Fruit fly (Drosophila melanogaster) whole organism, embryonic: ENCODE results near the gene Sap30.

Experiments
- Abd-B ChIP-seq: fragments of 200-800 bp; sonication (Bioruptor generic); optimal IDR thresholded peaks from 2 replicates; lab custom pipeline; 2018; ENCODE audit warnings: missing biosample characterization, mild to moderate bottlenecking, missing genetic modification characterization, moderate library complexity
- B-H2 ChIP-seq: fragments of 200-800 bp; sonication (Bioruptor generic); optimal IDR thresholded peaks from 2 replicates; lab custom pipeline; 2018; ENCODE audit warnings: missing biosample characterization, mild to moderate bottlenecking, missing genetic modification characterization
- CG10209 ChIP-seq: fragments of 200-800 bp; sonication (Bioruptor generic); optimal IDR thresholded peaks from 3 replicates; lab custom pipeline; 2017; ENCODE audit warnings: missing biosample characterization, mild to moderate bottlenecking, missing genetic modification characterization, missing genetic modification reagents
- CG11093 ChIP-seq: fragments of 200-800 bp; sonication (Bioruptor generic); IDR thresholded peaks from 3 replicates; pipeline ENCODE4 v1.3.6; 2022; ENCODE audit warnings: missing biosample characterization, missing genetic modification characterization
- CG1233 ChIP-seq: fragments of 200-800 bp; sonication (Bioruptor generic); optimal IDR thresholded peaks from 4 replicates; lab custom pipeline; 2018; ENCODE audit warnings: missing biosample characterization, mild to moderate bottlenecking, missing genetic modification characterization
- CG13287 ChIP-seq: fragments of 200-800 bp; sonication (Bioruptor generic); IDR thresholded peaks from 2 replicates; pipeline ENCODE4 v1.3.6; 2022; ENCODE audit warnings: missing biosample characterization, missing genetic modification characterization; ENCODE audit not compliant: partially characterized antibody
- CG1529 ChIP-seq: fragments of 200-800 bp; sonication (Bioruptor generic); optimal IDR thresholded peaks from 3 replicates; lab custom pipeline; 2018; ENCODE audit warnings: missing biosample characterization, missing genetic modification characterization
- CG1832 ChIP-seq: fragments of 200-800 bp; sonication (Bioruptor generic); optimal IDR thresholded peaks from 2 replicates; lab custom pipeline; 2017; ENCODE audit warnings: missing biosample characterization, mild to moderate bottlenecking, missing genetic modification characterization, inconsistent platforms
- CG2120 ChIP-seq: fragments of 200-800 bp; sonication (Bioruptor generic); optimal IDR thresholded peaks from 3 replicates; lab custom pipeline; 2016; ENCODE audit warnings: missing biosample characterization, missing genetic modification characterization
- CG2678 ChIP-seq: fragments of 200-800 bp; sonication (Bioruptor generic); optimal IDR thresholded peaks from 3 replicates; lab custom pipeline; 2019; ENCODE audit warnings: missing biosample characterization, mild to moderate bottlenecking, missing genetic modification characterization, moderate library complexity
- CG31441 ChIP-seq: fragments of 200-800 bp; sonication (Bioruptor generic); IDR thresholded peaks from 2 replicates; pipeline ENCODE4 v1.3.6; 2022; ENCODE audit warnings: missing biosample characterization, missing genetic modification characterization
- CG34376 ChIP-seq: fragments of 200-800 bp; sonication (Bioruptor generic); optimal IDR thresholded peaks from 2 replicates; lab custom pipeline; 2018; ENCODE audit warnings: missing biosample characterization, mild to moderate bottlenecking, missing genetic modification characterization
- CG5953 ChIP-seq: fragments of 200-800 bp; sonication (Bioruptor generic); IDR thresholded peaks from 2 replicates; pipeline ENCODE4 v1.3.6; 2022; ENCODE audit warnings: missing biosample characterization, missing genetic modification characterization
- CG7556 ChIP-seq: fragments of 200-800 bp; sonication (Bioruptor generic); optimal IDR thresholded peaks from 2 replicates; lab custom pipeline; 2017; ENCODE audit warnings: missing biosample characterization, mild to moderate bottlenecking, missing genetic modification characterization
- CG7839 ChIP-seq: fragments of 200-800 bp; sonication (Bioruptor generic); optimal IDR thresholded peaks from 3 replicates; lab custom pipeline; 2018; ENCODE audit warnings: missing biosample characterization, mild to moderate bottlenecking, missing genetic modification characterization, moderate library complexity
- Dad ChIP-seq: fragments of 200-800 bp; sonication (Bioruptor generic); optimal IDR thresholded peaks from 3 replicates; lab custom pipeline; 2016; ENCODE audit warnings: missing biosample characterization, missing genetic modification characterization
- Drgx ChIP-seq: fragments of 200-800 bp; sonication (Bioruptor generic); IDR thresholded peaks from 2 replicates; pipeline ENCODE4 v1.3.6; 2022; ENCODE audit warnings: missing biosample characterization, missing genetic modification characterization
- Eip74EF ChIP-seq, 2 experiments: fragments of 200-800 bp in 1 of 2; fragments of >200 bp in 1 of 2; sonication (Bioruptor generic) in 1 of 2; optimal IDR thresholded peaks; 2 replicates each; lab custom pipeline; 2017 to 2019; ENCODE audit warnings: missing biosample characterization in 2 of 2, missing genetic modification characterization in 2 of 2, mild to moderate bottlenecking in 1 of 2, moderate library complexity in 1 of 2
- Ets65A ChIP-seq: fragments of 200-800 bp; sonication (Bioruptor generic); peaks from one replicate; lab custom pipeline; 2016; ENCODE audit warnings: missing biosample characterization, missing genetic modification characterization
- Fer1 ChIP-seq: fragments of 200-800 bp; sonication (Bioruptor generic); optimal IDR thresholded peaks from 2 replicates; lab custom pipeline; 2017; ENCODE audit warnings: missing biosample characterization, mild to moderate bottlenecking, missing genetic modification characterization
- HLH54F ChIP-seq: fragments of 200-800 bp; sonication (Bioruptor generic); optimal IDR thresholded peaks from 3 replicates; lab custom pipeline; 2016; ENCODE audit warnings: missing biosample characterization, missing genetic modification characterization
- PHDP ChIP-seq: fragments of 200-800 bp; sonication (Bioruptor generic); optimal IDR thresholded peaks from 3 replicates; lab custom pipeline; 2018; ENCODE audit warnings: missing biosample characterization, mild to moderate bottlenecking, missing genetic modification characterization, moderate library complexity
- Sox102F ChIP-seq: fragments of 200-800 bp; sonication (Bioruptor generic); optimal IDR thresholded peaks from 2 replicates; lab custom pipeline; 2018; ENCODE audit warnings: missing biosample characterization, mild to moderate bottlenecking, missing genetic modification characterization, moderate library complexity
- Tbp ChIP-seq: fragments of >200 bp; optimal IDR thresholded peaks from 2 replicates; lab custom pipeline; 2018; ENCODE audit warnings: missing biosample characterization, missing genetic modification characterization
- ap ChIP-seq: fragments of 200-800 bp; sonication (Bioruptor generic); IDR thresholded peaks from 2 replicates; pipeline ENCODE4 v1.3.6; 2022; ENCODE audit warnings: missing biosample characterization, missing genetic modification characterization
- bsh ChIP-seq, 2 experiments: fragments of 200-800 bp; sonication (Bioruptor generic); optimal IDR thresholded peaks; 2 replicates each; lab custom pipeline; 2017 to 2018; ENCODE audit warnings: mild to moderate bottlenecking in 2 of 2, missing biosample characterization in 2 of 2, missing genetic modification characterization in 2 of 2, moderate library complexity in 1 of 2
- chinmo ChIP-seq: fragments of 200-800 bp; sonication (Bioruptor generic); IDR thresholded peaks from 4 replicates; pipeline ENCODE4 v1.3.6; 2022; ENCODE audit warnings: missing biosample characterization, missing genetic modification characterization; ENCODE audit not compliant: partially characterized antibody
- chm ChIP-seq: fragments of 200-800 bp; sonication (Bioruptor generic); IDR thresholded peaks from 2 replicates; pipeline ENCODE4 v1.3.6; 2022; ENCODE audit warnings: missing biosample characterization, missing genetic modification characterization
- dmrt99B ChIP-seq: fragments of 200-800 bp; sonication (Bioruptor generic); optimal IDR thresholded peaks from 2 replicates; lab custom pipeline; 2018; ENCODE audit warnings: missing biosample characterization, mild to moderate bottlenecking, missing genetic modification characterization, moderate library complexity
- fd64A ChIP-seq: fragments of 200-800 bp; sonication (Bioruptor generic); optimal IDR thresholded peaks from 3 replicates; lab custom pipeline; 2018; ENCODE audit warnings: missing biosample characterization, mild to moderate bottlenecking, missing genetic modification characterization
- fd96Cb ChIP-seq: fragments of 200-800 bp; sonication (Bioruptor generic); optimal IDR thresholded peaks from 2 replicates; lab custom pipeline; 2018; ENCODE audit warnings: missing biosample characterization, mild to moderate bottlenecking, missing genetic modification characterization, moderate library complexity
- ham ChIP-seq: fragments of 200-800 bp; sonication (Bioruptor generic); IDR thresholded peaks from 2 replicates; pipeline ENCODE4 v1.3.6; 2022; ENCODE audit warnings: missing biosample characterization, missing genetic modification characterization
- hkb ChIP-seq, 2 experiments: fragments of 200-800 bp in 1 of 2; fragments of >200 bp in 1 of 2; sonication (Bioruptor generic) in 1 of 2; IDR thresholded peaks in 1 of 2; optimal IDR thresholded peaks in 1 of 2; 2 replicates each; pipeline versions ENCODE4 v1.3.6 to Lab custom; 2017 to 2022; ENCODE audit warnings: missing biosample characterization in 1 of 2, missing genetic modification characterization in 1 of 2
- lab ChIP-seq: fragments of 200-800 bp; sonication (Bioruptor generic); optimal IDR thresholded peaks from 3 replicates; lab custom pipeline; 2017; ENCODE audit warnings: missing biosample characterization, missing genetic modification characterization, mild to moderate bottlenecking, moderate library complexity, missing genetic modification reagents
- maf-S ChIP-seq: fragments of 200-800 bp; sonication (Bioruptor generic); optimal IDR thresholded peaks from 2 replicates; lab custom pipeline; 2016; ENCODE audit warnings: missing biosample characterization, missing genetic modification characterization
- mld ChIP-seq: fragments of 200-800 bp; sonication (Bioruptor generic); IDR thresholded peaks from 3 replicates; pipeline ENCODE4 v1.3.6; 2022; ENCODE audit warnings: missing biosample characterization, missing genetic modification characterization; ENCODE audit not compliant: partially characterized antibody
- pnt ChIP-seq: fragments of 200-800 bp; sonication (Bioruptor generic); optimal IDR thresholded peaks from 3 replicates; lab custom pipeline; 2016; ENCODE audit warnings: missing biosample characterization, missing genetic modification characterization
- psq ChIP-seq: fragments of 200-800 bp; sonication (Bioruptor generic); optimal IDR thresholded peaks from 2 replicates; lab custom pipeline; 2017; ENCODE audit warnings: missing biosample characterization, missing genetic modification characterization
- row ChIP-seq: fragments of 200-800 bp; sonication (Bioruptor generic); IDR thresholded peaks from 3 replicates; pipeline ENCODE4 v1.3.6; 2022; ENCODE audit warnings: missing biosample characterization, missing genetic modification characterization
- sd ChIP-seq: fragments of 200-800 bp; sonication (Bioruptor generic); optimal IDR thresholded peaks from 3 replicates; lab custom pipeline; 2018; ENCODE audit warnings: missing biosample characterization, mild to moderate bottlenecking, missing genetic modification characterization, moderate library complexity
- sens ChIP-seq: fragments of 200-800 bp; sonication (Bioruptor generic); peaks from one replicate; lab custom pipeline; 2016; ENCODE audit warnings: missing biosample characterization, missing genetic modification characterization
- tgo ChIP-seq: fragments of 200-800 bp; sonication (Bioruptor generic); IDR thresholded peaks from 3 replicates; pipeline ENCODE4 v1.3.6; 2022; ENCODE audit warnings: missing biosample characterization, missing genetic modification characterization
- tin ChIP-seq: fragments of 200-800 bp; sonication (Bioruptor generic); optimal IDR thresholded peaks from 3 replicates; lab custom pipeline; 2016; ENCODE audit warnings: missing biosample characterization, missing genetic modification characterization
- tio ChIP-seq: fragments of 200-800 bp; sonication (Bioruptor generic); optimal IDR thresholded peaks from 2 replicates; lab custom pipeline; 2017; ENCODE audit warnings: missing biosample characterization, missing genetic modification characterization, inconsistent platforms
- toy ChIP-seq: fragments of 200-800 bp; sonication (Bioruptor generic); IDR thresholded peaks from 2 replicates; pipeline ENCODE4 v1.3.6; 2022; ENCODE audit warnings: missing biosample characterization, missing genetic modification characterization
- trh ChIP-seq: fragments of 200-800 bp; sonication (Bioruptor generic); optimal IDR thresholded peaks from 2 replicates; lab custom pipeline; 2016; ENCODE audit warnings: missing biosample characterization, missing genetic modification characterization
- vvl ChIP-seq: fragments of 200-800 bp; sonication (Bioruptor generic); IDR thresholded peaks from 2 replicates; pipeline ENCODE4 v1.3.6; 2022; ENCODE audit warnings: missing biosample characterization, missing genetic modification characterization

Gene Sap30

dm6 chrX:16822080-16822479 is 35.0 kb downstream of the Sap30 start (continued):
- TF ChIP-seq fd96Cb (tag; lab: Kevin White, UChicago), result peak; percentile 53
- no peak for TF ChIP-seq mld (GFP tag; lab: Robert Waterston, UW)
- no peak for TF ChIP-seq CG1832 (GFP tag; lab: Kevin White, UChicago)
- TF ChIP-seq psq (GFP tag; lab: Kevin White, UChicago), result no peak

dm6 chrX:16829439-16830028 is 42.5 kb downstream of the Sap30 start:
- TF ChIP-seq vvl (GFP tag; lab: Robert Waterston, UW) (peak; percentile 53), fd64A (GFP tag; lab: Kevin White, UChicago) (no peak), CG10209 (GFP tag; lab: Kevin White, UChicago) (no peak), lab (peak; percentile 23), psq (GFP tag; lab: Kevin White, UChicago) (no peak), CG2678 (tag; lab: Kevin White, UChicago) (peak; percentile 44), Drgx (GFP tag; lab: Robert Waterston, UW) (peak; percentile 13; the same call in 1 of the 2 replicates), CG31441 (0 out of 2 replicates have a peak, but pooled peaks have one; percentile 27), CG7556 (GFP tag; lab: Kevin White, UChicago) (peak; percentile 4), tgo (GFP tag; lab: Robert Waterston, UW) (no peak), bsh (GFP tag; optimal IDR thresholded peaks at IDR 0.05; lab: Kevin White, UChicago) (peak in 1 of 2 experiments; percentile 12), toy (GFP tag; lab: Robert Waterston, UW) (no peak), Fer1 (peak; percentile 19), Ets65A (peak; percentile 31), tio (GFP tag; lab: Kevin White, UChicago) (no peak), trh (GFP tag; lab: Kevin White, UChicago) (no peak), row (GFP tag; lab: Robert Waterston, UW) (peak; percentile 31; the same call in 1 of the 3 replicates), sens (GFP tag; lab: Kevin White, UChicago) (peak; percentile 42), pnt (GFP tag; lab: Kevin White, UChicago) (no peak), CG34376 (GFP tag; lab: Kevin White, UChicago) (peak; percentile 44), tin (GFP tag; lab: Kevin White, UChicago) (no peak), Eip74EF (GFP tag; optimal IDR thresholded peaks at IDR 0.05; lab: Kevin White, UChicago) (no peak), sd (tag; lab: Kevin White, UChicago) (peak; percentile 5), Dad (no peak), ham (GFP tag; lab: Robert Waterston, UW) (no peak), hkb (optimal IDR thresholded peaks at IDR 0.05; lab: Kevin White, UChicago) (no peak), hkb (GFP tag; IDR thresholded peaks at IDR 0.05; lab: Robert Waterston, UW) (peak; percentile 28; the same call in 1 of the 2 replicates), CG5953 (GFP tag; lab: Robert Waterston, UW) (no peak), maf-S (GFP tag; lab: Kevin White, UChicago) (no peak), Abd-B (peak; percentile 20), chm (no peak), CG2120 (GFP tag; lab: Kevin White, UChicago) (peak; percentile 35), dmrt99B (tag; lab: Kevin White, UChicago) (peak; percentile 27), PHDP (tag; lab: Kevin White, UChicago) (peak; percentile 33), CG7839 (tag; lab: Kevin White, UChicago) (peak; percentile 18), ap (GFP tag; lab: Robert Waterston, UW) (no peak), Sox102F (GFP tag; lab: Kevin White, UChicago) (peak; percentile 55), chinmo (GFP tag; lab: Robert Waterston, UW) (0 out of 4 replicates have a peak, but pooled peaks have one; percentile 20), B-H2 (GFP tag; lab: Kevin White, UChicago) (no peak), CG13287 (GFP tag; lab: Robert Waterston, UW) (no peak), CG1233 (GFP tag; lab: Kevin White, UChicago) (no peak), Tbp (GFP tag; lab: Kevin White, UChicago) (no peak), CG11093 (no peak), HLH54F (GFP tag; lab: Kevin White, UChicago) (no peak), CG1529 (no peak)
